Fruit fly (Drosophila melanogaster) whole organism, embryonic: ENCODE results near the gene Naa80.

ENCODE experiments used
- Antp ChIP-seq: fragments of 200-800 bp; sonication (Bioruptor generic); optimal IDR thresholded peaks from 3 replicates; lab custom pipeline; 2016; ENCODE audit warnings: missing biosample characterization, missing genetic modification characterization
- CG10267 ChIP-seq: fragments of 200-800 bp; sonication (Bioruptor generic); optimal IDR thresholded peaks from 2 replicates; lab custom pipeline; 2018; ENCODE audit warnings: missing biosample characterization, mild to moderate bottlenecking, missing genetic modification characterization, moderate library complexity
- CG10462 ChIP-seq: fragments of 200-800 bp; sonication (Bioruptor generic); optimal IDR thresholded peaks from 2 replicates; lab custom pipeline; 2016; ENCODE audit warnings: missing biosample characterization, missing genetic modification characterization
- CG33213 ChIP-seq: fragments of 200-800 bp; sonication (Bioruptor generic); optimal IDR thresholded peaks from 3 replicates; lab custom pipeline; 2016; ENCODE audit warnings: missing biosample characterization, missing genetic modification characterization
- CG9437 ChIP-seq: fragments of 200-800 bp; sonication (Bioruptor generic); optimal IDR thresholded peaks from 2 replicates; lab custom pipeline; 2018; ENCODE audit warnings: missing biosample characterization, mild to moderate bottlenecking, missing genetic modification characterization
- HLH4C ChIP-seq: fragments of 200-800 bp; sonication (Bioruptor generic); IDR thresholded peaks from 3 replicates; pipeline ENCODE4 v1.3.6; 2022; ENCODE audit warnings: missing biosample characterization, missing genetic modification characterization; ENCODE audit not compliant: partially characterized antibody
- Neu2 ChIP-seq: fragments of 200-800 bp; sonication (Bioruptor generic); optimal IDR thresholded peaks from 3 replicates; lab custom pipeline; 2016; ENCODE audit warnings: missing biosample characterization, missing genetic modification characterization, borderline replicate concordance
- bcd ChIP-seq: fragments of 200-800 bp; sonication (Bioruptor generic); optimal IDR thresholded peaks from 2 replicates; lab custom pipeline; 2017; ENCODE audit warnings: missing biosample characterization, mild to moderate bottlenecking, missing genetic modification characterization
- grau ChIP-seq: fragments of 200-800 bp; optimal IDR thresholded peaks from 3 replicates; lab custom pipeline; 2019; ENCODE audit warnings: missing biosample characterization, mild to moderate bottlenecking, missing genetic modification characterization, moderate library complexity
- hth ChIP-seq: fragments of >200 bp; optimal IDR thresholded peaks from 2 replicates; lab custom pipeline; 2017; ENCODE audit warnings: inconsistent platforms
- pho ChIP-seq: fragments of 200-800 bp; sonication (Bioruptor generic); optimal IDR thresholded peaks from 2 replicates; lab custom pipeline; 2016; ENCODE audit warnings: missing biosample characterization, missing genetic modification characterization
- salm ChIP-seq: fragments of 200-800 bp; sonication (Bioruptor generic); optimal IDR thresholded peaks from 2 replicates; lab custom pipeline; 2018; ENCODE audit warnings: missing biosample characterization, mild to moderate bottlenecking, missing genetic modification characterization
- zf30C ChIP-seq: fragments of 200-800 bp; sonication (Bioruptor generic); optimal IDR thresholded peaks from 3 replicates; lab custom pipeline; 2018; ENCODE audit warnings: missing biosample characterization, mild to moderate bottlenecking, missing genetic modification characterization

dm6 chr3R:9745442-9745841 is 22.2 kb upstream of the Naa80 start:
- TF ChIP-seq pho (GFP tag; lab: Kevin White, UChicago), result no peak
- TF ChIP-seq CG10267 (tag; lab: Kevin White, UChicago), result no peak
- no peak for TF ChIP-seq CG9437
- no peak for TF ChIP-seq CG33213 (GFP tag; lab: Kevin White, UChicago)
- TF ChIP-seq hth (lab: Kevin White, UChicago), result no peak
- TF ChIP-seq HLH4C (GFP tag; lab: Robert Waterston, UW), result no peak
- TF ChIP-seq grau, result no peak
- TF ChIP-seq zf30C (GFP tag; lab: Kevin White, UChicago), result no peak
- no peak for TF ChIP-seq bcd (GFP tag; lab: Kevin White, UChicago)
- TF ChIP-seq Antp, result no peak
- TF ChIP-seq salm (tag; lab: Kevin White, UChicago), result no peak
- no peak for TF ChIP-seq CG10462
- no peak for TF ChIP-seq Neu2 (GFP tag; lab: Kevin White, UChicago)
